Fruit fly (Drosophila melanogaster) whole organism, embryonic: ENCODE data around the gene Spt7.

Source experiments
- BEAF-32 ChIP-seq: fragments of 200-800 bp; sonication (Bioruptor generic); optimal IDR thresholded peaks from 3 replicates; lab custom pipeline; 2017; ENCODE audit warnings: missing biosample characterization, missing genetic modification characterization, mild to moderate bottlenecking, moderate library complexity, missing genetic modification reagents
- BtbVII ChIP-seq: fragments of 200-800 bp; sonication (Bioruptor generic); optimal IDR thresholded peaks from 3 replicates; lab custom pipeline; 2017; ENCODE audit warnings: missing biosample characterization, mild to moderate bottlenecking, missing genetic modification characterization
- CG13624 ChIP-seq: fragments of 200-800 bp; sonication (Bioruptor generic); optimal IDR thresholded peaks from 2 replicates; lab custom pipeline; 2016; ENCODE audit warnings: missing biosample characterization, missing genetic modification characterization
- CG14860 ChIP-seq: fragments of 200-800 bp; sonication (Bioruptor generic); IDR thresholded peaks from 3 replicates; pipeline ENCODE4 v1.3.6; 2022; ENCODE audit warnings: missing biosample characterization, missing genetic modification characterization; ENCODE audit not compliant: partially characterized antibody
- CG15073 ChIP-seq: fragments of 200-800 bp; sonication (Bioruptor generic); optimal IDR thresholded peaks from 2 replicates; lab custom pipeline; 2016; ENCODE audit warnings: missing biosample characterization, missing genetic modification characterization
- CG15601 ChIP-seq: fragments of 200-800 bp; sonication (Bioruptor generic); optimal IDR thresholded peaks from 3 replicates; lab custom pipeline; 2019; ENCODE audit warnings: missing biosample characterization, mild to moderate bottlenecking, missing genetic modification characterization, moderate library complexity
- CG1603 ChIP-seq: fragments of 200-800 bp; sonication (Bioruptor generic); optimal IDR thresholded peaks from 2 replicates; lab custom pipeline; 2019; ENCODE audit warnings: missing biosample characterization, mild to moderate bottlenecking, missing genetic modification characterization, moderate library complexity
- CG17186 ChIP-seq: fragments of 200-800 bp; sonication (Bioruptor generic); optimal IDR thresholded peaks from 3 replicates; lab custom pipeline; 2017; ENCODE audit warnings: missing biosample characterization, missing genetic modification reagents, missing genetic modification characterization
- CG17829 ChIP-seq: fragments of 200-800 bp; optimal IDR thresholded peaks from 2 replicates; lab custom pipeline; 2019; ENCODE audit warnings: missing biosample characterization, mild to moderate bottlenecking, missing genetic modification characterization, moderate library complexity
- CG18619 ChIP-seq: fragments of 200-800 bp; sonication (Bioruptor generic); optimal IDR thresholded peaks from 3 replicates; lab custom pipeline; 2017; ENCODE audit warnings: missing biosample characterization, mild to moderate bottlenecking, missing genetic modification characterization
- CG2129 ChIP-seq: fragments of 200-800 bp; sonication (Bioruptor generic); IDR thresholded peaks from 2 replicates; pipeline ENCODE4 v1.3.6; 2022; ENCODE audit warnings: missing biosample characterization, missing genetic modification characterization; ENCODE audit not compliant: partially characterized antibody
- CG30431 ChIP-seq: fragments of 200-800 bp; sonication (Bioruptor generic); optimal IDR thresholded peaks from 2 replicates; lab custom pipeline; 2017; ENCODE audit warnings: missing biosample characterization, missing genetic modification characterization
- CG3847 ChIP-seq: fragments of 200-800 bp; sonication (Bioruptor generic); IDR thresholded peaks from 2 replicates; pipeline ENCODE4 v1.3.6; 2022; ENCODE audit warnings: missing biosample characterization, missing genetic modification characterization
- CG4820 ChIP-seq: fragments of 200-800 bp; sonication (Bioruptor generic); optimal IDR thresholded peaks from 3 replicates; lab custom pipeline; 2016; ENCODE audit warnings: missing biosample characterization, missing genetic modification characterization
- CG7839 ChIP-seq: fragments of 200-800 bp; sonication (Bioruptor generic); optimal IDR thresholded peaks from 3 replicates; lab custom pipeline; 2018; ENCODE audit warnings: missing biosample characterization, mild to moderate bottlenecking, missing genetic modification characterization, moderate library complexity
- CG8944 ChIP-seq: fragments of 200-800 bp; sonication (Bioruptor generic); optimal IDR thresholded peaks from 3 replicates; lab custom pipeline; 2016; ENCODE audit warnings: missing biosample characterization, missing genetic modification characterization
- CG9817 ChIP-seq: fragments of 200-800 bp; sonication (Bioruptor generic); optimal IDR thresholded peaks from 2 replicates; lab custom pipeline; 2018; ENCODE audit warnings: missing biosample characterization, mild to moderate bottlenecking, missing genetic modification characterization, moderate library complexity
- Dad ChIP-seq: fragments of 200-800 bp; sonication (Bioruptor generic); optimal IDR thresholded peaks from 3 replicates; lab custom pipeline; 2016; ENCODE audit warnings: missing biosample characterization, missing genetic modification characterization
- Deaf1 ChIP-seq: fragments of 200-800 bp; optimal IDR thresholded peaks from 3 replicates; lab custom pipeline; 2019; ENCODE audit warnings: missing biosample characterization, mild to moderate bottlenecking, missing genetic modification characterization, moderate library complexity
- Doc2 ChIP-seq: fragments of 200-800 bp; sonication (Bioruptor generic); IDR thresholded peaks from 2 replicates; pipeline ENCODE4 v1.3.6; 2022; ENCODE audit warnings: missing biosample characterization, missing genetic modification characterization
- Doc3 ChIP-seq: fragments of 200-800 bp; sonication (Bioruptor generic); IDR thresholded peaks from 3 replicates; pipeline ENCODE4 v1.3.6; 2022; ENCODE audit warnings: missing biosample characterization, missing genetic modification characterization; ENCODE audit not compliant: partially characterized antibody
- Eip74EF ChIP-seq, 2 experiments: fragments of 200-800 bp in 1 of 2; fragments of >200 bp in 1 of 2; sonication (Bioruptor generic) in 1 of 2; optimal IDR thresholded peaks; 2 replicates each; lab custom pipeline; 2017 to 2019; ENCODE audit warnings: missing biosample characterization in 2 of 2, missing genetic modification characterization in 2 of 2, mild to moderate bottlenecking in 1 of 2, moderate library complexity in 1 of 2
- HHEX ChIP-seq: fragments of 200-800 bp; sonication (Bioruptor generic); optimal IDR thresholded peaks from 3 replicates; lab custom pipeline; 2017; ENCODE audit warnings: missing biosample characterization, mild to moderate bottlenecking, missing genetic modification characterization, missing genetic modification reagents
- Hr3 ChIP-seq: fragments of 200-800 bp; sonication (Bioruptor generic); optimal IDR thresholded peaks from 3 replicates; lab custom pipeline; 2016; ENCODE audit warnings: missing biosample characterization, missing genetic modification characterization
- NC2β ChIP-seq: fragments of 200-800 bp; sonication (Bioruptor generic); optimal IDR thresholded peaks from 2 replicates; lab custom pipeline; 2016; ENCODE audit warnings: missing biosample characterization, missing genetic modification characterization
- Nf-YA ChIP-seq: fragments of 200-800 bp; sonication (Bioruptor generic); IDR thresholded peaks from 2 replicates; pipeline ENCODE4 v1.3.6; 2022; ENCODE audit warnings: missing biosample characterization, missing genetic modification characterization
- Ssrp ChIP-seq: fragments of 200-800 bp; sonication (Bioruptor generic); optimal IDR thresholded peaks from 2 replicates; lab custom pipeline; 2018; ENCODE audit warnings: missing biosample characterization, mild to moderate bottlenecking, missing genetic modification characterization, moderate library complexity
- ap ChIP-seq: fragments of 200-800 bp; sonication (Bioruptor generic); IDR thresholded peaks from 2 replicates; pipeline ENCODE4 v1.3.6; 2022; ENCODE audit warnings: missing biosample characterization, missing genetic modification characterization
- br ChIP-seq: fragments of >200 bp; optimal IDR thresholded peaks from 2 replicates; lab custom pipeline; 2017
- disco-r ChIP-seq: fragments of 200-800 bp; sonication (Bioruptor generic); optimal IDR thresholded peaks from 2 replicates; lab custom pipeline; 2016; ENCODE audit warnings: missing biosample characterization, missing genetic modification characterization
- en ChIP-seq: fragments of 200-800 bp; sonication (Bioruptor generic); optimal IDR thresholded peaks from 2 replicates; lab custom pipeline; 2016; ENCODE audit warnings: missing biosample characterization, missing genetic modification characterization
- fd3F ChIP-seq: fragments of 200-800 bp; sonication (Bioruptor generic); optimal IDR thresholded peaks from 2 replicates; lab custom pipeline; 2018; ENCODE audit warnings: missing biosample characterization, mild to moderate bottlenecking, missing genetic modification characterization, moderate library complexity
- fu2 ChIP-seq: fragments of 200-800 bp; sonication (Bioruptor generic); optimal IDR thresholded peaks from 2 replicates; lab custom pipeline; 2016; ENCODE audit warnings: missing biosample characterization, missing genetic modification characterization
- grau ChIP-seq: fragments of 200-800 bp; optimal IDR thresholded peaks from 3 replicates; lab custom pipeline; 2019; ENCODE audit warnings: missing biosample characterization, mild to moderate bottlenecking, missing genetic modification characterization, moderate library complexity
- gro ChIP-seq: fragments of 200-800 bp; sonication (Bioruptor generic); optimal IDR thresholded peaks from 2 replicates; lab custom pipeline; 2016; ENCODE audit warnings: missing biosample characterization, missing genetic modification characterization
- gsb ChIP-seq: fragments of 200-800 bp; sonication (Bioruptor generic); IDR thresholded peaks from 2 replicates; pipeline ENCODE4 v1.3.6; 2022; ENCODE audit warnings: missing biosample characterization, missing genetic modification characterization
- ham ChIP-seq: fragments of 200-800 bp; sonication (Bioruptor generic); IDR thresholded peaks from 2 replicates; pipeline ENCODE4 v1.3.6; 2022; ENCODE audit warnings: missing biosample characterization, missing genetic modification characterization
- inv ChIP-seq: fragments of 200-800 bp; sonication (Bioruptor generic); IDR thresholded peaks from 2 replicates; pipeline ENCODE4 v1.3.6; 2022; ENCODE audit warnings: missing biosample characterization, missing genetic modification characterization; ENCODE audit not compliant: partially characterized antibody
- lola ChIP-seq, 3 experiments: fragments of >200 bp in 2 of 3; fragments of 200-800 bp in 1 of 3; sonication (Bioruptor generic) in 1 of 3; optimal IDR thresholded peaks; 2 replicates each; lab custom pipeline; 2017 to 2019; ENCODE audit warnings: missing biosample characterization in 3 of 3, missing genetic modification characterization in 3 of 3, mild to moderate bottlenecking in 1 of 3, moderate library complexity in 1 of 3
- mam ChIP-seq: fragments of 200-800 bp; sonication (Bioruptor generic); optimal IDR thresholded peaks from 3 replicates; lab custom pipeline; 2016; ENCODE audit warnings: missing biosample characterization, missing genetic modification characterization
- nau ChIP-seq: fragments of 200-800 bp; sonication (Bioruptor generic); optimal IDR thresholded peaks from 3 replicates; lab custom pipeline; 2017; ENCODE audit warnings: missing biosample characterization, mild to moderate bottlenecking, missing genetic modification characterization, missing genetic modification reagents
- otp ChIP-seq: fragments of 200-800 bp; sonication (Bioruptor generic); IDR thresholded peaks from 3 replicates; pipeline ENCODE4, ENCODE4 v1.3.6; 2022; ENCODE audit warnings: missing biosample characterization, missing genetic modification characterization
- pros ChIP-seq: fragments of 200-800 bp; sonication (Bioruptor generic); optimal IDR thresholded peaks from 3 replicates; lab custom pipeline; 2019; ENCODE audit warnings: missing biosample characterization, mild to moderate bottlenecking, missing genetic modification characterization, moderate library complexity
- seq ChIP-seq: fragments of 200-800 bp; sonication (Bioruptor generic); IDR thresholded peaks from 2 replicates; pipeline ENCODE4 v1.3.6; 2022; ENCODE audit warnings: missing biosample characterization, missing genetic modification characterization
- so ChIP-seq: fragments of 200-800 bp; sonication (Bioruptor generic); IDR thresholded peaks from 3 replicates; pipeline ENCODE4 v1.3.6; 2022; ENCODE audit warnings: missing biosample characterization, missing genetic modification characterization
- zen ChIP-seq: fragments of 200-800 bp; sonication (Bioruptor generic); optimal IDR thresholded peaks from 3 replicates; lab custom pipeline; 2018; ENCODE audit warnings: missing biosample characterization, mild to moderate bottlenecking, missing genetic modification characterization, moderate library complexity
- zen2 ChIP-seq: fragments of 200-800 bp; sonication (Bioruptor generic); IDR thresholded peaks from 3 replicates; pipeline ENCODE4 v1.3.6; 2022; ENCODE audit warnings: missing biosample characterization, missing genetic modification characterization; ENCODE audit not compliant: partially characterized antibody
- zfh1 ChIP-seq: fragments of 200-800 bp; sonication (Bioruptor generic); IDR thresholded peaks from 3 replicates; pipeline ENCODE4 v1.3.6; 2022; ENCODE audit warnings: missing biosample characterization, missing genetic modification characterization

Gene Spt7

DNA sequence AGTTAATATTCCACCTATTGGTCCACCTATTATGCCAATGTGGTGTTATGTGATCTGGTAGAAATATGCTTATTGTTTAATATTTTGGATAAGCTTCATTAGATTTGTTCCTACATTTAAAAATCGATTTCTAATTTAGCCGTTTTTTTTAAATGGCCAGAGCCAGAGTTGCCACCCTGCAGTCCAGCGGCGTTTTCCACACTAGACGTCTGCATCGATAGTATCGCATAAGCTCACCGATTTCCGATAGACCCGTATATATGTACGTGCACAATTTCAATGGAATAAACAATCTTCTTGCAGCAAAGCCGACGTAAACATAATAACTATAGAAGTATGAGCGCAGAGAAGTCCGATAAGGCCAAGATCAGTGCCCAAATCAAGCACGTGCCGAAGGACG lies 8.3 kb upstream of the Spt7 start, which contains the start of gene Taf9 (continued):
- TF ChIP-seq CG4820 (no peak), mam (no peak), CG1603 (peak; percentile 56), Hr3 (GFP tag; lab: Kevin White, UChicago) (no peak), Nf-YA (GFP tag; lab: Robert Waterston, UW) (no peak), Deaf1 (tag; lab: Kevin White, UChicago) (no peak), CG8944 (GFP tag; lab: Kevin White, UChicago) (no peak), CG18619 (GFP tag; lab: Kevin White, UChicago) (no peak), disco-r (GFP tag; lab: Kevin White, UChicago) (no peak), Doc2 (no peak), inv (GFP tag; lab: Robert Waterston, UW) (peak; percentile 75), br (lab: Kevin White, UChicago) (no peak), CG17829 (tag; lab: Kevin White, UChicago) (no peak), ham (GFP tag; lab: Robert Waterston, UW) (no peak), nau (GFP tag; lab: Kevin White, UChicago) (no peak), zen (no peak), en (GFP tag; lab: Kevin White, UChicago) (no peak), Dad (GFP tag; lab: Kevin White, UChicago) (no peak), BEAF-32 (GFP tag; lab: Kevin White, UChicago) (peak; percentile 82), CG15073 (GFP tag; lab: Kevin White, UChicago) (no peak), Doc3 (GFP tag; lab: Robert Waterston, UW) (peak; percentile 69), CG3847 (GFP tag; lab: Robert Waterston, UW) (peak; percentile 79), CG7839 (tag; lab: Kevin White, UChicago) (no peak), ap (GFP tag; lab: Robert Waterston, UW) (no peak), CG2129 (GFP tag; lab: Robert Waterston, UW) (peak; percentile 76), fd3F (GFP tag; lab: Kevin White, UChicago) (no peak), zen2 (GFP tag; lab: Robert Waterston, UW) (peak; percentile 91), gro (GFP tag; lab: Kevin White, UChicago) (peak; percentile 13), CG14860 (peak; percentile 67), CG17186 (GFP tag; lab: Kevin White, UChicago) (no peak), BtbVII (GFP tag; lab: Kevin White, UChicago) (no peak), Eip74EF (GFP tag; optimal IDR thresholded peaks at IDR 0.05; lab: Kevin White, UChicago) (no peak), so (GFP tag; lab: Robert Waterston, UW) (no peak), gsb (no peak), CG13624 (GFP tag; lab: Kevin White, UChicago) (peak; percentile 15), CG30431 (GFP tag; lab: Kevin White, UChicago) (no peak), seq (no peak), zfh1 (GFP tag; lab: Robert Waterston, UW) (no peak; the same call in 2 of the 3 replicates), fu2 (GFP tag; lab: Kevin White, UChicago) (no peak), CG9817 (no peak), otp (GFP tag; lab: Robert Waterston, UW) (no peak), Ssrp (no peak), NC2β (GFP tag; lab: Kevin White, UChicago) (no peak), pros (GFP tag; lab: Kevin White, UChicago) (no peak), grau (tag; lab: Kevin White, UChicago) (no peak), CG15601 (peak; percentile 59), HHEX (GFP tag; lab: Kevin White, UChicago) (no peak), lola (GFP tag; optimal IDR thresholded peaks at IDR 0.05; lab: Kevin White, UChicago) (no peak)
